Worm (Caenorhabditis elegans) whole organism, L4 larva: Measurements from ENCODE around the gene nspc-4.

Experiments
- aly-2 ChIP-seq: sonication (generic microtip); optimal IDR thresholded peaks from 2 replicates; lab custom pipeline; 2018; ENCODE audit warnings: missing biosample characterization, missing genetic modification characterization
- ama-1 ChIP-seq: fragments of 150-350 bp; optimal IDR thresholded peaks from 2 replicates; lab custom pipeline; 2014; ENCODE audit warnings: inconsistent platforms, mixed read lengths
- arid-1 ChIP-seq: fragments of 200-800 bp; sonication (Bioruptor generic); conservative IDR thresholded peaks from 2 replicates; pipeline ENCODE4 v1.3.6; 2022; ENCODE audit warnings: missing genetic modification reagents, missing genetic modification characterization, missing compliant biosample characterization
- ces-1 ChIP-seq: fragments of 150-350 bp; sonication (generic microtip); optimal IDR thresholded peaks from 4 replicates; lab custom pipeline; 2014; ENCODE audit warnings: missing biosample characterization, missing genetic modification reagents, missing genetic modification characterization
- dpl-1 ChIP-seq: fragments of 150-350 bp; optimal IDR thresholded peaks from 2 replicates; lab custom pipeline; 2014; ENCODE audit warnings: missing biosample characterization, missing genetic modification reagents, missing genetic modification characterization
- jun-1 ChIP-seq: fragments of 150-350 bp; optimal IDR thresholded peaks from 2 replicates; lab custom pipeline; 2014; ENCODE audit warnings: missing biosample characterization, missing genetic modification reagents, missing genetic modification characterization
- mdl-1 ChIP-seq, 2 experiments: fragments of 150-350 bp in 1 of 2; sonication (generic microtip) in 1 of 2; optimal IDR thresholded peaks; 2 replicates each; lab custom pipeline; 2014 to 2017; ENCODE audit warnings: missing biosample characterization in 2 of 2, missing genetic modification characterization in 2 of 2
- nhr-11 ChIP-seq: fragments of 150-350 bp; optimal IDR thresholded peaks from 2 replicates; lab custom pipeline; 2014; ENCODE audit warnings: missing biosample characterization, missing genetic modification characterization
- nhr-237 ChIP-seq: sonication (generic microtip); optimal IDR thresholded peaks from 2 replicates; lab custom pipeline; 2017; ENCODE audit warnings: missing biosample characterization, missing genetic modification characterization
- nhr-28 ChIP-seq: fragments of 150-350 bp; optimal IDR thresholded peaks from 2 replicates; lab custom pipeline; 2014; ENCODE audit warnings: missing biosample characterization, missing genetic modification characterization
- skn-1 ChIP-seq: fragments of 150-350 bp; optimal IDR thresholded peaks from 2 replicates; lab custom pipeline; 2014; ENCODE audit warnings: missing biosample characterization, missing genetic modification characterization
- unc-62 ChIP-seq, 3 experiments: fragments of 150-350 bp in 1 of 3; sonication (generic microtip); optimal IDR thresholded peaks in 2 of 3; peaks in 1 of 3; 1 replicate in 1 of 3; 2 replicates in 2 of 3; lab custom pipeline; 2014 to 2017; ENCODE audit warnings: missing biosample characterization in 3 of 3, missing genetic modification characterization in 3 of 3, missing genetic modification reagents in 3 of 3, missing genotype in 1 of 3
- zag-1 ChIP-seq: fragments of 150-350 bp; optimal IDR thresholded peaks from 2 replicates; lab custom pipeline; 2014; ENCODE audit warnings: missing biosample characterization, missing genetic modification characterization
- ztf-11 ChIP-seq: fragments of 150-350 bp; optimal IDR thresholded peaks from 2 replicates; lab custom pipeline; 2014; ENCODE audit warnings: missing biosample characterization, missing genetic modification characterization

DNA sequence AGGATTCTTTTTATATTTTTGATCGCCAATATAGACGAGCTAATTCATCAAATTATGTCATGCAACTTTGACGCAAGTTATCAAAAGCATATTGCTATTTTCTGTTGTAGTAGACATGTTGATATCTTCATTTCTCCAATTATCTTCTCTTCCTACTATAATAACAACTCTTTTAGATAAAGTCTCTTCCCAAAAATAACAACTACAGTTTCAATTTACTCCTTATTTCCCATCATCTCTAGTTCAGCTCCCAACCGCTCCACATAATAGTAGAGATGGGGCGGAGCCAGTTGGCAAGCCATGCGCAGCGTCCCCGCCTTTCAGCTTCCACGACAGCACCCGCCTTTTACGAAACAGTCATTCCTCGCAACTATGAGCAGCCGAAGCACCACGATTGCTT is 10.2 kb downstream of the nspc-4 start, which contains the start of gene flp-5:
- TF ChIP-seq nhr-11 (tag; lab: Kevin White, UChicago) (no peak), nhr-28 (no peak), arid-1 (no peak), aly-2 (tag; lab: Kevin White, UChicago) (no peak), dpl-1 (GFP tag; lab: Kevin White, UChicago) (no peak), skn-1 (no peak), nhr-237 (tag; lab: Kevin White, UChicago) (no peak), mdl-1 (tag; optimal IDR thresholded peaks at IDR 0.05; lab: Kevin White, UChicago) (no peak), ces-1 (no peak), jun-1 (no peak), ama-1 (no peak), zag-1 (tag; lab: Kevin White, UChicago) (no peak), ztf-11 (no peak), unc-62 (GFP tag; optimal IDR thresholded peaks at IDR 0.05 in 1 of 2; lab: Kevin White, UChicago) (no peak), unc-62 (tag; optimal IDR thresholded peaks at IDR 0.05; lab: Kevin White, UChicago) (no peak)
